Fruit fly (Drosophila melanogaster): ENCODE results near the gene CG42714.

- peak; percentile 88 for TF ChIP-seq unpg (GFP tag; optimal IDR thresholded peaks at IDR 0.05)
- TF ChIP-seq HLH4C (GFP tag; IDR thresholded peaks at IDR 0.05; ENCODE audit: partially characterized antibody), result peak; percentile 43; the same call in 1 of the 3 replicates
- peak; percentile 91 for TF ChIP-seq CG17361 (GFP tag; IDR thresholded peaks at IDR 0.05)
Observed at dm6 chr3L:6184884-6185438, 48.9 kb downstream of the CG42714 start, which contains the start of the genes D19B and CG43293.
